Worm (Caenorhabditis elegans) whole organism, midembryonic: ENCODE results near the gene dhs-19.

Experiments used
- T22C8.4 ChIP-seq: fragments of 200-800 bp; sonication (Bioruptor generic); IDR thresholded peaks from 2 replicates; pipeline ENCODE4 v1.3.6; 2022; ENCODE audit warnings: missing genetic modification characterization, missing compliant biosample characterization
- cog-1 ChIP-seq: sonication (generic microtip); optimal IDR thresholded peaks from 2 replicates; lab custom pipeline; 2016; ENCODE audit warnings: missing genetic modification characterization, missing compliant biosample characterization
- flt-1 ChIP-seq: fragments of 200-800 bp; sonication (Bioruptor generic); IDR thresholded peaks from 2 replicates; pipeline ENCODE4 v1.3.6; 2022; ENCODE audit warnings: missing genetic modification characterization, missing compliant biosample characterization
- klf-2 ChIP-seq: fragments of 200-800 bp; sonication (Bioruptor generic); conservative IDR thresholded peaks from 2 replicates; pipeline ENCODE4 v1.3.6; 2022; ENCODE audit warnings: missing genetic modification reagents, missing genetic modification characterization, missing compliant biosample characterization
- med-1 ChIP-seq: sonication (generic microtip); optimal IDR thresholded peaks from 2 replicates; lab custom pipeline; 2017; ENCODE audit warnings: missing genetic modification characterization, mild to moderate bottlenecking, missing compliant biosample characterization, antibody characterized with exemption, missing genetic modification reagents; ENCODE audit not compliant: insufficient read depth
- ref-1 ChIP-seq: fragments of 200-800 bp; sonication (Bioruptor generic); conservative IDR thresholded peaks from 2 replicates; pipeline ENCODE4 v1.3.6; 2022; ENCODE audit warnings: missing genetic modification reagents, missing genetic modification characterization, missing compliant biosample characterization
- tab-1 ChIP-seq: fragments of 200-800 bp; sonication (Bioruptor generic); IDR thresholded peaks from 2 replicates; pipeline ENCODE4 v1.3.6; 2022; ENCODE audit warnings: missing genetic modification characterization, missing compliant biosample characterization
- ztf-23 ChIP-seq: fragments of 200-800 bp; sonication (Bioruptor generic); IDR thresholded peaks from 2 replicates; pipeline ENCODE4 v1.3.6; 2022; ENCODE audit warnings: missing genetic modification reagents, missing genetic modification characterization, missing compliant biosample characterization
- ztf-29 ChIP-seq: fragments of 200-800 bp; sonication (Bioruptor generic); IDR thresholded peaks from 2 replicates; pipeline ENCODE4 v1.3.6; 2022; ENCODE audit warnings: missing genetic modification reagents, missing genetic modification characterization, missing compliant biosample characterization

Gene dhs-19

DNA sequence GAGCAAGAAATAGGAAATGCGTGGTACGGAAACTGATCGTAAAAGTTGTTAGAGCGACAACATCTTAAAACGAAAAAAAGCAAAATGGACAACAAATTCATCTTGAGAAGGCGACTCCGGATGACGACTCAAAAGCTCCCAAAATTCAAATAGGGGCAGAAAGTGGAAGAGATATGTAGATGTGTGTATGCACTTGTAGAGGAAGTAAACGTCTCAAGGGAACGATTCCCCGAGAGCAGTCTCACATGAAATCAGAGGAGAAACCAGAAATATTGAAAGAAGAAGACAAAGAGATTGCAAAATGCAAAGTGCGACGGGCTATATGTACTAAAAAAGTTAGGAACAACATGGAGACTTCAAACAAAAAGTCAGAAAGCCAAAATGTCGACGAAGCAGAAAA, 46.8 kb downstream of the dhs-19 start, which contains the start of gene F57B7.2:
TSS of gene F57B7.2 (minus strand) at position 101 of the 400 bp plus-strand sequence.
- no peak for TF ChIP-seq T22C8.4 (GFP tag; lab: Robert Waterston, UW)
- TF ChIP-seq ztf-29 (GFP tag; lab: Robert Waterston, UW), result no peak
- TF ChIP-seq med-1, result no peak
- TF ChIP-seq klf-2, result no peak
- no peak for TF ChIP-seq tab-1 (GFP tag; lab: Robert Waterston, UW)
- TF ChIP-seq ztf-23 (GFP tag; lab: Robert Waterston, UW), result no peak
- TF ChIP-seq cog-1, result no peak
- TF ChIP-seq ref-1 (GFP tag; lab: Robert Waterston, UW), result no peak
- no peak for TF ChIP-seq flt-1 (GFP tag; lab: Robert Waterston, UW)

DNA sequence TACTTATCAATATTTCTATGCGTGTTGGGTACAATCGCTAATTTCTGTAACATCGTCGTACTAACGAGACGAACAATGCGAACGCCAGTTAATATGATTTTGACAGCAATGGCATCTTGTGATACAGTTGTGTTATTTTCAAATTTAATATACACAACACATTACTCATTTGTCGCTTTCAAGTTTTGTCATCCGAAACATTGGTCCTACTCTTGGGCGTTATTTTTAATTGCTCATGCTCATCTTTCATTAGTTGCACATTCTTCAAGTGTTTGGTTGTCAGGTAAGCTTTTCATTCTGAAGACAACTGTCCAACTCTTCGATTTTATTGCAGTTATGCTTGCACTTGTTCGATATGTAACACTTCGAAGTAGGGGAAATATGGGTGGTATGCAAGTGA, 51.1 kb downstream of the dhs-19 start:
- TF ChIP-seq flt-1 (GFP tag; lab: Robert Waterston, UW) (no peak), med-1 (no peak), ref-1 (GFP tag; lab: Robert Waterston, UW) (no peak)
